Worm (Caenorhabditis elegans): Measurements from ENCODE around the gene cccp-1.
A peak's percentile ranks its signal among the peaks of the same experiment; 100 is the strongest.

cccp-1 gene

ce11 chrIII:12495594-12496096, 23.0 kb downstream of the cccp-1 start, which contains the start of the genes Y111B2A.1 and Y111B2A.2 (continued):
- TF ChIP-seq tbp1 (GFP tag; optimal IDR thresholded peaks at IDR 0.05) (no peak), unc-130 (GFP tag; optimal IDR thresholded peaks at IDR 0.05) (peak; percentile 10), ztf-28 (GFP tag; IDR thresholded peaks at IDR 0.05) (no peak), madf-8 (GFP tag; conservative IDR thresholded peaks at IDR 0.05) (peak; percentile 38), mcd-1 (GFP tag; IDR thresholded peaks at IDR 0.05) (no peak), F23B12.7 (tag; optimal IDR thresholded peaks at IDR 0.05; ENCODE audit: insufficient read depth) (no peak), die-1 (tag; optimal IDR thresholded peaks at IDR 0.05) (no peak), zim-3 (tag; optimal IDR thresholded peaks at IDR 0.05) (no peak), snpc-3.4 (tag; optimal IDR thresholded peaks at IDR 0.05) (peak; percentile 51), attf-6 (GFP tag; IDR thresholded peaks at IDR 0.05) (no peak), hlh-26 (GFP tag; conservative IDR thresholded peaks at IDR 0.05) (no peak), athp-1 (tag; optimal IDR thresholded peaks at IDR 0.05) (no peak), lsy-27 (tag; optimal IDR thresholded peaks at IDR 0.05; ENCODE audit: borderline replicate concordance, insufficient read depth) (no peak), cebp-1 (GFP tag; IDR thresholded peaks at IDR 0.05) (no peak), cebp-1 (tag; optimal IDR thresholded peaks at IDR 0.05) (no peak), B0261.1 (tag; optimal IDR thresholded peaks at IDR 0.05) (no peak), ceh-27 (GFP tag; optimal IDR thresholded peaks at IDR 0.05) (no peak), ceh-91 (GFP tag; IDR thresholded peaks at IDR 0.05) (peak; percentile 79), lin-40 (tag; optimal IDR thresholded peaks at IDR 0.05) (no peak), efl-1 (GFP tag; optimal IDR thresholded peaks at IDR 0.05) (peak; percentile 52), madf-6 (GFP tag; IDR thresholded peaks at IDR 0.05) (peak; percentile 74), B0019.2 (GFP tag; conservative IDR thresholded peaks at IDR 0.05) (peak; percentile 71), pbrm-1 (GFP tag; IDR thresholded peaks at IDR 0.05) (peak; percentile 63; the same call in 1 of the 2 replicates), tlf-1 (GFP tag; optimal IDR thresholded peaks at IDR 0.05) (no peak), K11D2.4 (GFP tag; IDR thresholded peaks at IDR 0.05) (no peak), aptf-3 (GFP tag; IDR thresholded peaks at IDR 0.05) (no peak), nhr-90 (tag; optimal IDR thresholded peaks at IDR 0.05) (no peak), xnd-1 (tag; optimal IDR thresholded peaks at IDR 0.05) (no peak), F33H1.4 (GFP tag; IDR thresholded peaks at IDR 0.05) (peak; percentile 48), ama-1 (optimal IDR thresholded peaks at IDR 0.05) (no peak), ama-1 (GFP tag; optimal IDR thresholded peaks at IDR 0.05) (no peak), hmg-1.2 (GFP tag; IDR thresholded peaks at IDR 0.05) (peak; percentile 20; the same call in 1 of the 2 replicates), lin-54 (GFP tag; optimal IDR thresholded peaks at IDR 0.05) (peak; percentile 48), snpc-1.3 (tag; optimal IDR thresholded peaks at IDR 0.05; ENCODE audit: insufficient read depth) (peak; percentile 79), T07F8.4 (tag; optimal IDR thresholded peaks at IDR 0.05) (no peak), snpc-4 (GFP tag; optimal IDR thresholded peaks at IDR 0.05) (no peak), snpc-4 (tag; optimal IDR thresholded peaks at IDR 0.05) (peak in 1 of 4 experiments; percentile 24), lag-1 (GFP tag; IDR thresholded peaks at IDR 0.05) (no peak), mes-4 (tag; optimal IDR thresholded peaks at IDR 0.05) (no peak), attf-5 (GFP tag; optimal IDR thresholded peaks at IDR 0.05) (no peak), ztf-25 (GFP tag; IDR thresholded peaks at IDR 0.05) (no peak), bed-2 (GFP tag; IDR thresholded peaks at IDR 0.05) (no peak), gei-17 (GFP tag; optimal IDR thresholded peaks at IDR 0.05) (no peak), D2030.7 (GFP tag; IDR thresholded peaks at IDR 0.05) (peak; percentile 67; the same call in 1 of the 2 replicates), F49E8.2 (tag; optimal IDR thresholded peaks at IDR 0.05; ENCODE audit: insufficient read depth) (peak; percentile 72), hrde-1 (tag; optimal IDR thresholded peaks at IDR 0.05; ENCODE audit: borderline replicate concordance) (no peak), dpff-1 (tag; optimal IDR thresholded peaks at IDR 0.05) (no peak)
